Fruit fly (Drosophila melanogaster) whole organism, adult: ENCODE measurements around the gene CG32706.

Experiments used
- CG12768 ChIP-seq: fragments of 200-800 bp; sonication (Bioruptor generic); optimal IDR thresholded peaks from 2 replicates; lab custom pipeline; 2017; ENCODE audit warnings: missing biosample characterization, missing genetic modification characterization, mild to moderate bottlenecking, moderate library complexity, missing genetic modification reagents
- CG33017 ChIP-seq: fragments of 200-800 bp; sonication (Bioruptor generic); optimal IDR thresholded peaks from 2 replicates; lab custom pipeline; 2018; ENCODE audit warnings: missing biosample characterization, mild to moderate bottlenecking, missing genetic modification characterization, moderate library complexity
- CG5204 ChIP-seq: fragments of 200-800 bp; sonication (Bioruptor generic); optimal IDR thresholded peaks from 2 replicates; lab custom pipeline; 2016; ENCODE audit warnings: missing biosample characterization, missing genetic modification characterization
- CG7101 ChIP-seq: fragments of 200-800 bp; sonication (Bioruptor generic); optimal IDR thresholded peaks from 2 replicates; lab custom pipeline; 2018; ENCODE audit warnings: missing biosample characterization, mild to moderate bottlenecking, missing genetic modification characterization, moderate library complexity
- kay ChIP-seq: fragments of 200-800 bp; sonication (Bioruptor generic); peaks from one replicate; lab custom pipeline; 2016; ENCODE audit warnings: missing biosample characterization, missing genetic modification characterization, borderline replicate concordance

DNA sequence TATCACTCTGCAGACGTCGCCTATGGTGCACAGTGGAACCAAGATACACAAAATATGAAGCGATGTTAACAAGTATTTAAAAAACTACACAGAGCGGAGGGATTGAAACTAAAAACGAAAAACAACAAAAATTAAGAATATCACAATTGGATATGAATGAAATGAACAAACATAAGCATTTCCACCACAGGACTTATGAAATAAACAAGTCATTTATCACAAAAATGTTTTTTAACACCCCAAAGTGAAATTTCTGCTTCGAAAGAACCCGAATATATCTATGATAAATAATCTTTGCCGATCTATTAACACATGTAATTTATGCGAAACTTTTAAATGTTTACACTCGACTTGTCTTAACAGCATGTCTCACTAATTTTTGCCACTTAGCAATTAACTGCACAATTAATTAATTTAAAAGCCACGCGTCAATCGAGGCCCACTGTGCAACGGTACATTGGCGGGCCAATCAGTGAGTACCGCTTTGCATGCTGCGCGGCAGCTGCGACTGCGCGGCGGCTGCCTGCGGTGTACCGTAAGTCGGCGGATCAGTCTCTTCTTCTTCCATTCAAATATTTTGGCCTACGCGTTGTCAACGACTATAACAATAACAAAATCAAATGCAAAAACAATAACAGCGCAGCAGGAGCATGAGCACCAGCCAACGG is 45.0 kb upstream of the CG32706 start:
- TF ChIP-seq CG7101 (tag; lab: Kevin White, UChicago) (no peak), CG12768 (GFP tag; lab: Kevin White, UChicago) (no peak), kay (GFP tag; lab: Kevin White, UChicago) (no peak), CG5204 (GFP tag; lab: Kevin White, UChicago) (peak; percentile 15), CG33017 (tag; lab: Kevin White, UChicago) (no peak)
